Worm (Caenorhabditis elegans): ENCODE results near the gene F38E9.6.

Gene F38E9.6

DNA sequence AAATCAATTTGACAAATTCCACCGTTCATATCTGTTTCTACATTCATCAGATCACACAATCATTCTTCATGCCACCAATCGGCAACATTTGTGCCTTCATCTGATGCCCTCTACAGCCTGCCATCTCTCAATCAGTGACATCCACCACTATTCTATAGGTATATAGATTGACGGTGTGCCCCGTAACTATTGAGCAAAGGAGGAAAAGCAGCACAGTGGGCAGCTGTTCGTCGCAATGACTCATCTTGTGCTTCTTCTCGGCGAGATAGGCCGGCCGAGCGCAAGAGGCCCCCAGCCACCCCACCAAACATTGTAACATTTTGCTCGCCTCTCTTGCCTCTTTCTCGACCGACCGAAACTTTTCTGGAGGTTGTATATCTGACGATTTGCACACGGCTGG lies 40.1 kb upstream of the F38E9.6 start:
- TF ChIP-seq snpc-4 (tag; optimal IDR thresholded peaks at IDR 0.05) (no peak), elt-3 (tag; optimal IDR thresholded peaks at IDR 0.05) (no peak), elt-1 (tag; optimal IDR thresholded peaks at IDR 0.05; ENCODE audit: borderline replicate concordance, insufficient read depth) (no peak), unc-120 (tag; optimal IDR thresholded peaks at IDR 0.05; ENCODE audit: poor library complexity, severe bottlenecking) (peak; percentile 97), mab-5 (tag; optimal IDR thresholded peaks at IDR 0.05) (peak; percentile 58), sem-2 (GFP tag; optimal IDR thresholded peaks at IDR 0.05) (no peak), hlh-1 (tag; optimal IDR thresholded peaks at IDR 0.05) (peak; percentile 99), M03D4.4 (tag; optimal IDR thresholded peaks at IDR 0.05) (peak; percentile 11), ceh-83 (GFP tag; optimal IDR thresholded peaks at IDR 0.05) (peak; percentile 25), unc-62 (GFP tag; optimal IDR thresholded peaks at IDR 0.05) (peak; percentile 93), ces-1 (GFP tag; optimal IDR thresholded peaks at IDR 0.05) (no peak)

DNA sequence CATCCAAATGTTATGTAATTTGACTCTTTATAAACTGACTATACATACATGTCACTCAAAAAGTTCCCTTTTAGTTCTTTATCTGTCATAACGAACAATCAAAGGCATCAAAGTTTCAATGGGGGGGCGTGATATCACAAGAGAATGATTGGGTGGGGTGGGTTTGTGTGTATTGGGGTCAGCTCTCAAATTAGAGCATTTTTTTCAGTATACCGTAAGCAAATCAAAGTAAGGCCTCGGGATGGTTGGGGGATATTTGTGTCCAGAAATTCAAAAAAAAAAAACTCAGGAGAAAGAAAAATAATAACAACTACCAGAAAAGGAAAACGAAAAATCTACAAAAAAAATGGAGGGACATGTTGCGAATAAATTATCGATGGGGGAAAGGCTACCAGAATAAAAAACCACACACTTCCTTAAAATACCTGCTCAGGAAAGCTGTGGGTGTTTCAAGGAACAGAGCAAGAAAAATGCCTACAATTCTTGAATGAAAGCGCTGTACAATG lies 33.8 kb upstream of the F38E9.6 start, which contains the start of gene F01G12.18:
Gene F01G12.18 (minus strand): TSS at position 51 of the 506 bp plus-strand sequence.
- no peak for TF ChIP-seq unc-62 (GFP tag; optimal IDR thresholded peaks at IDR 0.05)
- no peak for TF ChIP-seq cnd-1 (tag; optimal IDR thresholded peaks at IDR 0.05)
- TF ChIP-seq mls-2 (tag; optimal IDR thresholded peaks at IDR 0.05) = no peak
- no peak for TF ChIP-seq pha-4 (tag; optimal IDR thresholded peaks at IDR 0.05)
- no peak for TF ChIP-seq nhr-12 (tag; optimal IDR thresholded peaks at IDR 0.05)
- no peak for TF ChIP-seq flh-1 (GFP tag; optimal IDR thresholded peaks at IDR 0.05)
- no peak for TF ChIP-seq M03D4.4 (tag; optimal IDR thresholded peaks at IDR 0.05)
- TF ChIP-seq ceh-83 (GFP tag; optimal IDR thresholded peaks at IDR 0.05) = no peak
- TF ChIP-seq lin-32 (GFP tag; optimal IDR thresholded peaks at IDR 0.05) = no peak
- no peak for TF ChIP-seq nhr-2 (tag; optimal IDR thresholded peaks at IDR 0.05)
- no peak for TF ChIP-seq tbx-8 (GFP tag; optimal IDR thresholded peaks at IDR 0.05)
- TF ChIP-seq snpc-4 (tag; optimal IDR thresholded peaks at IDR 0.05) = no peak
- no peak for TF ChIP-seq blmp-1 (tag; optimal IDR thresholded peaks at IDR 0.05)
- TF ChIP-seq mab-5 (tag; optimal IDR thresholded peaks at IDR 0.05) = no peak
- no peak for TF ChIP-seq ham-2 (GFP tag; optimal IDR thresholded peaks at IDR 0.05)
- TF ChIP-seq sptf-1 (tag; optimal IDR thresholded peaks at IDR 0.05) = no peak
- TF ChIP-seq nhr-76 (tag; optimal IDR thresholded peaks at IDR 0.05) = no peak
- TF ChIP-seq zip-8 (tag; optimal IDR thresholded peaks at IDR 0.05) = no peak
- no peak for TF ChIP-seq drap-1 (GFP tag; optimal IDR thresholded peaks at IDR 0.05)
- TF ChIP-seq elt-3 (tag; optimal IDR thresholded peaks at IDR 0.05) = no peak

DNA sequence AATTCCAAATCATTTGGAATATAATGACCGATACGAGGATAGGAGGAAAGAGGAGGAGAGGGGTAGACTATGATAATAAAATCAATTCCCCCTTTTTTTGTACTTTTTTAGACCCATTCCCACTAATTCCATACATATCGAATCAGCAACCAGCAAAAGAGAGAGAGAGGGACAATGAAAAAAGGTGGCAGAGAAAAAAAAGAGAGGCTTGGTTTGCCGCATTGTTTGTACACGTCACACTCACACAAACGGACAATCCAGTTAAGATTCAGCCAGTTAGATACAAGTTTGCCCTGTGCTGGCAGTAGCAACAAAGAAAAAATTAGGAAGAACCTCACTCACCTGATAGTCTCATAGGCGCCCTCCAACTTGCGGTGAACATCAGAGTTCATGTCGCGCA lies 31.3 kb upstream of the F38E9.6 start:
- TF ChIP-seq unc-120 (tag; optimal IDR thresholded peaks at IDR 0.05; ENCODE audit: poor library complexity, severe bottlenecking) = peak; percentile 8
- TF ChIP-seq ham-2 (GFP tag; optimal IDR thresholded peaks at IDR 0.05) = no peak

DNA sequence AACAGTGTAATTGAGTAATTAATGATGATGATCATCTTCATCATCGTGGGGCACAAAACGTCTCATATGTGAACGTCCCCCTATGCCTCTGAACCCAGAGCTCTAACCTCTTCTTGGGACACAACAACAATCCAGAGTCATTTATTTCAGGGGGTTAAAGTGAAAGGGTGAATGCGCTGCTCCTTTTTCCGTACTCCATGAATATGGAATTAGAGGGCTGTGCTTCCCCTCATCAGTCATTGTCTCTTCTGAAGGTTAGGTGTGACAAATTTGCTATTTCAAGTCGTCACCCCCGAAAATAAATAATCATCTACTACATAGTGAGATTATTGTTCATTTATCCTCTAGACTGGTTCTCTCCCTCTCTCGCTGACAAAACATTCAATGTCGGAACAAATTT lies 29.9 kb upstream of the F38E9.6 start:
- peak; percentile 5 for TF ChIP-seq unc-62 (GFP tag; optimal IDR thresholded peaks at IDR 0.05)
- no peak for TF ChIP-seq elt-3 (tag; optimal IDR thresholded peaks at IDR 0.05)

DNA sequence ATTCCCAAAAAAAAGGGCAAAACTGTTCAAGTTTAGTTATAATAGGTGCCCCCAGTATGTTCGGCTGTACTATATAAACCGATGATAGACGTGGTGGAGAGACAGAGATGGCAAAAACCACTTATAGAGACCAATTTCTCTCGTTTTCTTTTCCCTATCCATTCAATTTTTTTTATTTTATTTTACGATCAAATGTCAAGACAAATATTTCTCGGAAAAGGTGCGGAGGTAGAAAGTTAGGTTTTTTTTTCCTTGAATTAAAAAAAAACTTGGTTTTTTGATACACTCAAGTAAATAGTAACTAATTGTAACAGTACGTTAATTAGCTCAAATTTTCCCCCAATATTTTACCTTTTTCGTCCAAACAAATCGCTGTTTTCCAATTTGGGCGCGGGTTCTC lies 29.5 kb upstream of the F38E9.6 start:
- TF ChIP-seq ces-1 (GFP tag; optimal IDR thresholded peaks at IDR 0.05) (no peak), zip-8 (tag; optimal IDR thresholded peaks at IDR 0.05) (no peak), tbx-8 (GFP tag; optimal IDR thresholded peaks at IDR 0.05) (no peak), snpc-4 (tag; optimal IDR thresholded peaks at IDR 0.05) (no peak), flh-1 (GFP tag; optimal IDR thresholded peaks at IDR 0.05) (no peak), nhr-237 (tag; optimal IDR thresholded peaks at IDR 0.05) (no peak), ceh-39 (tag; optimal IDR thresholded peaks at IDR 0.05) (no peak), cnd-1 (tag; optimal IDR thresholded peaks at IDR 0.05) (no peak), hlh-1 (tag; optimal IDR thresholded peaks at IDR 0.05) (no peak), nhr-2 (tag; optimal IDR thresholded peaks at IDR 0.05) (no peak), ham-2 (GFP tag; optimal IDR thresholded peaks at IDR 0.05) (no peak), sem-2 (GFP tag; optimal IDR thresholded peaks at IDR 0.05) (no peak), blmp-1 (tag; optimal IDR thresholded peaks at IDR 0.05) (no peak), unc-62 (GFP tag; optimal IDR thresholded peaks at IDR 0.05) (no peak), lsy-2 (tag; optimal IDR thresholded peaks at IDR 0.05) (no peak), mep-1 (tag; optimal IDR thresholded peaks at IDR 0.05) (no peak), drap-1 (GFP tag; optimal IDR thresholded peaks at IDR 0.05) (no peak), elt-3 (tag; optimal IDR thresholded peaks at IDR 0.05) (no peak), mls-2 (tag; optimal IDR thresholded peaks at IDR 0.05) (no peak)

DNA sequence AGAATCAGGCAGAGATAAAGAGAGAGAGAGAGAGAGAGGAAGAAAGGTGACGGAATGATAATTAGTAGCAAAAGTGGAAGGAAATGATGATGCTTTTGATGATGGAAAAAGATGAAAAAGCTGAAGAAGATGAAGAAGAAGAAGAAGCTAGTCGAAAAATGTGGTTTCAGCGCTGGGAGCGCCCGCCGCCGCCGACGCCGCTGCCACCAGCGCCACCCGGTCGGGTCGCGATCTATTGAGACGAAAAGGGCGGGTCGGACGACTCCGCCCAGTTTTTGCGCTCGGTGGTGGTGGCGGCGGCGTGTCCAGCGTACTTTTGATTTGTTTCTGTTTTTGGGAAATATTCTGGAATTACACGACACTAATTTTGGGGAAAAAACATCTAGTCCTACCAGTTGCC lies 28.8 kb upstream of the F38E9.6 start:
- TF ChIP-seq ces-1 (GFP tag; optimal IDR thresholded peaks at IDR 0.05) (no peak), nhr-237 (tag; optimal IDR thresholded peaks at IDR 0.05) (no peak), unc-120 (tag; optimal IDR thresholded peaks at IDR 0.05; ENCODE audit: poor library complexity, severe bottlenecking) (peak; percentile 7), ceh-83 (GFP tag; optimal IDR thresholded peaks at IDR 0.05) (peak; percentile 69), sem-2 (GFP tag; optimal IDR thresholded peaks at IDR 0.05) (no peak)

Data from whole organism, mixed stage, embryonic.